Worm (Caenorhabditis elegans) whole organism, early embryonic: ENCODE measurements around the gene srw-17.
"Not testable (repeated sequence)": the region's sequence is repeated elsewhere in the genome, so short reads cannot be mapped to it uniquely, and the experiment has no call there.

ENCODE experiments used
- B0310.2 ChIP-seq: sonication (generic microtip); optimal IDR thresholded peaks from 2 replicates; lab custom pipeline; 2016; ENCODE audit warnings: mild to moderate bottlenecking, missing genetic modification characterization, missing compliant biosample characterization
- F13C5.2 ChIP-seq: sonication (generic microtip); optimal IDR thresholded peaks from 2 replicates; lab custom pipeline; 2017; ENCODE audit warnings: mild to moderate bottlenecking, missing genetic modification characterization, inconsistent platforms, missing compliant biosample characterization
- aly-1 ChIP-seq: sonication (generic microtip); optimal IDR thresholded peaks from 2 replicates; lab custom pipeline; 2016; ENCODE audit warnings: missing genetic modification characterization, missing compliant biosample characterization
- ama-1 ChIP-seq: fragments of 150-350 bp; optimal IDR thresholded peaks from 2 replicates; lab custom pipeline; 2014
- ceh-13 ChIP-seq: fragments of 200-800 bp; sonication (Bioruptor generic); optimal IDR thresholded peaks from 2 replicates; lab custom pipeline; 2018; ENCODE audit warnings: mild to moderate bottlenecking, missing genetic modification characterization, missing compliant biosample characterization
- ceh-36 ChIP-seq: sonication (generic microtip); optimal IDR thresholded peaks from 2 replicates; lab custom pipeline; 2016; ENCODE audit warnings: missing genetic modification characterization, inconsistent platforms, missing compliant biosample characterization
- ets-7 ChIP-seq: sonication (generic microtip); optimal IDR thresholded peaks from 2 replicates; lab custom pipeline; 2016; ENCODE audit warnings: missing genotype, missing genetic modification characterization, missing compliant biosample characterization
- flt-1 ChIP-seq: fragments of 200-800 bp; sonication (Bioruptor generic); IDR thresholded peaks from 2 replicates; pipeline ENCODE4 v1.3.6; 2022; ENCODE audit warnings: missing genetic modification characterization, missing compliant biosample characterization
- hmbx-1 ChIP-seq: sonication (generic microtip); optimal IDR thresholded peaks from 2 replicates; lab custom pipeline; 2016; ENCODE audit warnings: mild to moderate bottlenecking, missing genetic modification characterization, missing compliant biosample characterization
- hmg-4 ChIP-seq: fragments of 200-800 bp; sonication (Bioruptor generic); optimal IDR thresholded peaks from 2 replicates; lab custom pipeline; 2018; ENCODE audit warnings: mild to moderate bottlenecking, missing genetic modification characterization, missing compliant biosample characterization
- hnd-1 ChIP-seq: sonication (generic microtip); optimal IDR thresholded peaks from 2 replicates; lab custom pipeline; 2016; ENCODE audit warnings: missing genetic modification characterization, missing compliant biosample characterization
- pes-1 ChIP-seq: fragments of 200-800 bp; sonication (Bioruptor generic); IDR thresholded peaks from 2 replicates; pipeline ENCODE4 v1.3.6; 2022; ENCODE audit warnings: missing genetic modification reagents, missing genetic modification characterization, missing compliant biosample characterization
- scrt-1 ChIP-seq: fragments of 200-800 bp; sonication (Bioruptor generic); IDR thresholded peaks from 2 replicates; pipeline ENCODE4 v1.3.6; 2022; ENCODE audit warnings: missing genetic modification characterization, missing compliant biosample characterization
- sea-1 ChIP-seq: fragments of 200-800 bp; sonication (Bioruptor generic); conservative IDR thresholded peaks from 2 replicates; pipeline ENCODE4 v1.3.6; 2022; ENCODE audit warnings: missing genetic modification characterization, missing compliant biosample characterization
- tbx-11 ChIP-seq: fragments of 200-800 bp; sonication (Bioruptor generic); IDR thresholded peaks from 2 replicates; pipeline ENCODE4 v1.3.6; 2022; ENCODE audit warnings: missing genetic modification characterization, missing compliant biosample characterization
- tbx-37 ChIP-seq: fragments of 200-800 bp; sonication (Bioruptor generic); conservative IDR thresholded peaks from 2 replicates; pipeline ENCODE4 v1.3.6; 2022; ENCODE audit warnings: missing genetic modification reagents, missing genetic modification characterization, missing compliant biosample characterization
- tra-4 ChIP-seq: sonication (generic microtip); optimal IDR thresholded peaks from 2 replicates; lab custom pipeline; 2017; ENCODE audit warnings: missing genetic modification characterization, missing compliant biosample characterization

srw-17 gene

DNA sequence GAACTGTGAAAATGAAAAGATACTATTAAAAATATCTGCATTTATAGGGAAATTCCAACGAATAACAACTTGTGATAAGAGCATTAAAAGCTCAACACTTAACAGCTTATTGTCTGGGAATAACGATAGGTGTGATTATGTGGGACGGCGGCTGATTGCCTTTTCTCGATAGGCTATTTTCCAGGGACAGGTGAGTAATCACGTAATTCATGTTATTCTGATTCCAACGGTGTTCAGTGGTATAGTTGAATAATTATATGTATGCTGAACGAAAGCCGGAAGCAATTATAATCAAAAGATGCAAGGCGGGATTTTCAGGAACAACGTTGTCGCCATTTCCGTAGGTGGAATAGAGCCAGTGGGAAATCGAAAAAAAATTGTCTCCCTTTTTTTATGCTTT, at the start of gene srw-17:
TSS of gene srw-17 (minus strand) at position 101 of the 400 bp plus-strand sequence.
- TF ChIP-seq ceh-13: no peak
- TF ChIP-seq pes-1 (GFP tag; lab: Robert Waterston, UW): no peak
- no peak for TF ChIP-seq hnd-1
- TF ChIP-seq aly-1 (tag; lab: Kevin White, UChicago): no peak
- TF ChIP-seq tra-4: no peak
- TF ChIP-seq ets-7 (tag; lab: Kevin White, UChicago): no peak
- TF ChIP-seq sea-1 (GFP tag; lab: Robert Waterston, UW): no peak
- TF ChIP-seq tbx-11: no peak
- no peak for TF ChIP-seq hmg-4 (GFP tag; lab: Kevin White, UChicago)
- no peak for TF ChIP-seq flt-1 (GFP tag; lab: Robert Waterston, UW)
- no peak for TF ChIP-seq F13C5.2
- no peak for TF ChIP-seq tbx-37
- TF ChIP-seq scrt-1 (GFP tag; lab: Robert Waterston, UW): no peak
- TF ChIP-seq ceh-36: no peak
- TF ChIP-seq hmbx-1 (tag; lab: Kevin White, UChicago): no peak

DNA sequence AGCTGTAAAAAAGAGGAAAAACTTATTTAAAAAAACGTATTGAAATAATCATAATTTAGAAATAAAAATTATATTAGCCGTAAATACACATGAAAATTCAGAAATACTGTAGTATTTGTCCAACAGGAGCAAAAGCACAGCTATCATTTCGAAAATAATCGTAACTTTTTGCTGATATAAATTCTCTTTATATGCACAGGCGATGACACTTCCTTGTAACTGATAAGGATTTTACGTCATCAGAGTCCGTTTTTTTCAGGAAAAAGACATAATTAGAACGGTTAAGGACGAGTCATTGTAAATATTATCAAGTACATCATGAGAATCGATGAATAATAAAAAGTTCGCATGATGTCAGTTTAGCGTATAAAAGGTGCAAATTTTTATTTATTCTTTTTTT, 46.6 kb upstream of the srw-17 start:
- TF ChIP-seq tra-4: no peak
- TF ChIP-seq scrt-1 (GFP tag; lab: Robert Waterston, UW): no peak
- no peak for TF ChIP-seq tbx-11
- no peak for TF ChIP-seq pes-1 (GFP tag; lab: Robert Waterston, UW)
- TF ChIP-seq B0310.2: no peak
- TF ChIP-seq hmg-4 (GFP tag; lab: Kevin White, UChicago): no peak

DNA sequence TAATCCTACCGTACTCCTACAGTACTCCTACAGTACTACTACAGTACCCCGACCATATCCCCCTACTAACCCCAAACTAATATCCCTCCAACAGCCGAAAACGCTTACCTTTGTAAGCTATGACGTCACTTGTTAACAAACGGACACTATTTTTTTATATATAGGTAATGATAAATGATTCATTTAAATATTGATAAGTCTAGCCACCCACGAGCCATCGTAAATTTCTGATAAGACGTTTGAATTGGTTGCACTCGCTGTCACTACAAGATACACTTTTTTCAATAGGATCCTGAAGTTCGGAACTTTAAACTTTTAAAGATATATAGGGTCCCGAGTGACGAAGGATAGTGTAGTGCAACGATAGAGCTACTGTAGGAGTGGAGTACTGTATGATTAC, 45.8 kb upstream of the srw-17 start, which contains the start of gene nhr-247:
TSS of gene nhr-247 (plus strand) at position 330 of the 400 bp plus-strand sequence.
- TF ChIP-seq hmg-4 (GFP tag; lab: Kevin White, UChicago); pes-1 (GFP tag; lab: Robert Waterston, UW); tra-4: not testable (repeated sequence)

DNA sequence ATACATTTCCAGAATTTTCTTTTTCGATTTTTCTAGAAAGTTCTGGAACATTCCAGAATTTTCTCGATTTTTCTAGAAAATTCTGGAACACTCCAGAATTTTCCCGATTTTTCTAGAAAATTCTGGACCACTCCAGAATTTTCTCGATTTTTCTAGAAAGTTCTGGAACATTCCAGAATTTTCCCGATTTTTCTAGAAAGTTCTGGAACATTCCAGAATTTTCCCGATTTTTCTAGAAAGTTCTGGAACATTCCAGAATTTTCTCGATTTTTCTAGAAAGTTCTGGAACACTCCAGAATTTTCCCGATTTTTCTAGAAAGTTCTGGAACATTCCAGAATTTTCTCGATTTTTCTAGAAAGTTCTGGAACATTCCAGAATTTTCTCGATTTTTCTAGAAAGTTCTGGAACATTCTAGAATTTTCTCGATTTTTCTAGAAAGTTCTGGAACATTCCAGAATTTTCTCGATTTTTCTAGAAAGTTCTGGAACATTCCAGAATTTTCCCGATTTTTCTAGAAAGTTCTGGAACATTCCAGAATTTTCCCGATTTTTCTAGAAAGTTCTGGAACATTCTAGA, 44.0 kb upstream of the srw-17 start:
- TF ChIP-seq pes-1 (GFP tag; lab: Robert Waterston, UW) (peak; percentile 64), flt-1 (GFP tag; lab: Robert Waterston, UW) (peak; percentile 51; the same call in 1 of the 2 replicates)

DNA sequence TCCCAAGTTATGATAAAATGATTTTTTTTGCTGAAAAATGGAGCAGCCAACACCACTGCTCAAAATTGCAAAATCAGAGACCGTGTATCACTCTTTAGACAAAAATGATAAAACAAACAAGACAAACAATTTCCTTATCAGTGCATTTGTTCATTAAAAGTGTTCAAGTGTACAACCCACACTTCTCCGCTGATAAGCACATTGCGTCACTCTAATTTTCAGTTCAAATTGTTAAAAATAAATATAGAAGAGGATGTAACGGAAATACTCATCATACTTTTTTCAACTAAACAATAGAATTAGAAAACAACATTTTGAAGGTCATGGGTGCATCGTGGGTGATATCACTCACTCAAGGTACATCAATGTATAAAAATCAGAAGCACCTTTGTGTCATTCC, 41.8 kb upstream of the srw-17 start, which contains the start of gene nhr-291:
TSS of gene nhr-291 (plus strand) at position 324 of the 400 bp plus-strand sequence.
- TF ChIP-seq aly-1 (tag; lab: Kevin White, UChicago): no peak
- no peak for TF ChIP-seq ets-7 (tag; lab: Kevin White, UChicago)
- TF ChIP-seq pes-1 (GFP tag; lab: Robert Waterston, UW): no peak
- TF ChIP-seq tbx-11: no peak
- TF ChIP-seq hmg-4 (GFP tag; lab: Kevin White, UChicago): no peak
- no peak for TF ChIP-seq ceh-36
- no peak for TF ChIP-seq tra-4
- TF ChIP-seq flt-1 (GFP tag; lab: Robert Waterston, UW): no peak

DNA sequence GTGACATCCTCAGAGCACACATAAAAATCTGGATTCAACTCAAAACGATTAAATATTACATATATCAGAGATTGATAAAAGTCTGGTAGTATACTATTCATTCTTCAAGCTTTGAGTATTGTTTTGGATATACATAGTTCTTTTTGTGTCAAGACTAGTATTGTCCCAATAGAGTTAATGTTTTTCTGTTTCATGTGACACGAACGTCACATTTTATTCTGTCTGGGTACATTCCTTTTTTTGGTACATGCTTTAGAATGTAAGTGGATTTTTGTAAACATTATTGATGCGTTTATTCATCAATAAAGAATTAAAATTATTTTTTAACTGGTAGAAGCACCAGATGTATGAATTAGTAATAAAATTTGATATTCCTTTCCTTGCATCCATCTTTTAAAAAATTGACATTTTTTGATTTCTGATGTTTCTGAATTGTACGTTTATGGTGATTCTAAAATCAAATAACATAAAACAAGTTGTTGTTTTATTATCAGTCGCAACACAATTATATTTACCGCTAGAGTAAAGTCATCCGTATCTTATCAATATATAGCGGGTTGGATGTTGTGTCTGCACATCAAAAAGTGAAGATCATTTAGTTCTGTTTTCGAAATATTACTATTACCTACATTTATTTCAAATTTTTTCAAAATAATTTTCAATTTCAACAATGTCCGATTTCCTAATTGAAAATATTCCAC, 39.2 kb upstream of the srw-17 start, which contains the start of the genes srt-22 and nhr-246:
TSS of gene srt-22 (minus strand) at position 101 of the 701 bp plus-strand sequence.
TSS of gene nhr-246 (plus strand) at position 651 of the 701 bp plus-strand sequence.
- no peak for TF ChIP-seq flt-1 (GFP tag; lab: Robert Waterston, UW)
- no peak for TF ChIP-seq hmg-4 (GFP tag; lab: Kevin White, UChicago)
- no peak for TF ChIP-seq hnd-1
- TF ChIP-seq tra-4: no peak
- TF ChIP-seq tbx-37: no peak
- no peak for TF ChIP-seq sea-1 (GFP tag; lab: Robert Waterston, UW)
- TF ChIP-seq B0310.2: no peak
- TF ChIP-seq ceh-36: no peak
- TF ChIP-seq pes-1 (GFP tag; lab: Robert Waterston, UW): no peak
- no peak for TF ChIP-seq ama-1 (lab: Kevin White, UChicago)
- no peak for TF ChIP-seq scrt-1 (GFP tag; lab: Robert Waterston, UW)

DNA sequence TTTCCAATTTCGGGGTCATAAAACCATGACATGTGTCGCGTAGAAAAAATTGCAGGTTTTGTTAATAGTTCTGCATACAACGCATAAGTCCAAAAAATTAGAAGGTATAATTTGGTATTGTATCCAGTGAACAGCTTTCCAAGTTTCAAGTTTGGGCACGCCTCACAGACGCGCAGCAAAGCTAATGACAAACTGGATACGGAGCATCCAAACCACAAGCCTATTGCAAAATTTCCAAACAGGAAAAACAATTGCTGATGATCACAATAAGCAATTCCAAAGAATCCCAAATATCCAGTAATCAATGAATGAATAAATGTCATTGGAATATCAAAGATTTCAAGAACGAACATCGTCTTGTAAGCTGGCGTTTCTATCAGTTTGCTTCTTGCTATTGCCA, 36.7 kb upstream of the srw-17 start:
- TF ChIP-seq tbx-11 (no peak), tbx-37 (no peak), hmbx-1 (tag; lab: Kevin White, UChicago) (no peak), tra-4 (no peak), aly-1 (tag; lab: Kevin White, UChicago) (no peak), flt-1 (GFP tag; lab: Robert Waterston, UW) (no peak), B0310.2 (no peak)

DNA sequence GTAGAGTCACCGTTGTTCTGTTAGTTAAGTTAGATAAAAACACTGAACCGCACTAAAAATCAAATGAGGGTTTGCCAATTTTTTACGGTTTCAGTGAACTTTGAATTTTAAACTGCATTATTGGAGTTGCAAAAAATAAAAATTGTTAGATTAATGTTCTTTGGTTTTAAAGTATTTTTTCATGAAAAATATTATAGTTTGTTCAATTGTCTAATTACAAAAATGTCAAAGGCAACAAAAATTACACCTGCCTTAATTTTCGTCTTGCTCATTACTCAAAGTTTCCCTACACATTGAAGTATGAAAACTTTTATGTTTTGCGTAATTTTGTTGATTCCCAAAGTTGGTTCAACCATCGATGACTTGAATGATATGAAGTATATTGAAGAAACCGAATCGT, 34.0 kb upstream of the srw-17 start, which contains the start of gene irld-62:
TSS of gene irld-62 (plus strand) at position 301 of the 400 bp plus-strand sequence.
- TF ChIP-seq ceh-13: no peak
- no peak for TF ChIP-seq sea-1 (GFP tag; lab: Robert Waterston, UW)
- no peak for TF ChIP-seq ceh-36
- TF ChIP-seq ama-1 (lab: Kevin White, UChicago): no peak
- no peak for TF ChIP-seq hnd-1
- TF ChIP-seq scrt-1 (GFP tag; lab: Robert Waterston, UW): no peak
- no peak for TF ChIP-seq tra-4
- no peak for TF ChIP-seq ets-7 (tag; lab: Kevin White, UChicago)
- TF ChIP-seq F13C5.2: no peak
- no peak for TF ChIP-seq flt-1 (GFP tag; lab: Robert Waterston, UW)
- TF ChIP-seq hmbx-1 (tag; lab: Kevin White, UChicago): no peak
- no peak for TF ChIP-seq tbx-37
- no peak for TF ChIP-seq hmg-4 (GFP tag; lab: Kevin White, UChicago)
- TF ChIP-seq pes-1 (GFP tag; lab: Robert Waterston, UW): no peak
- TF ChIP-seq aly-1 (tag; lab: Kevin White, UChicago): no peak
- no peak for TF ChIP-seq B0310.2
- no peak for TF ChIP-seq tbx-11
